Worm (Caenorhabditis elegans): Measurements from ENCODE around the gene grd-11.
A peak's percentile ranks its signal among the peaks of the same experiment; 100 is the strongest.

DNA sequence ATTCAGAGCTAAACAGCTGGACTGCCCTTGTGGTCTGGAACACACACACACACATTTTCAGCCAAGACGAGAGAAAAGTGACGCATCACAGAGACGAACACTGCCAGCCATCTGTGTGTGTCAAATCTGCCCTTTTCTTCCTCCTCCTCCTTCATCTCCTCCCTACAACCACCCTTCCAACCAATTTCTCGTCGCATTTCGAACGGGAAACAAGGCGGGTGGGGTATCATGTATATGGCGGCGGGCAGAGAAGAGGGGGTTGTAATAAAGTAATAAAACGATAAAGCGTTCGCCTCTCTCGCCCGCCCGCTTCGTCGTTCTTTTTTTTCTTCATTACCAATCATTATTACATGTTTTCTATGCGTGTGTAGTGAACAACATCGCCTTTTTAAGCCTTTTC lies 53.7 kb downstream of the grd-11 start:
- no peak for TF ChIP-seq ama-1 (optimal IDR thresholded peaks at IDR 0.05)
- no peak for TF ChIP-seq sea-1 (GFP tag; conservative IDR thresholded peaks at IDR 0.05)
- no peak for TF ChIP-seq tbx-37 (GFP tag; conservative IDR thresholded peaks at IDR 0.05)
- peak; percentile 17; the same call in 1 of the 2 replicates for TF ChIP-seq flt-1 (GFP tag; IDR thresholded peaks at IDR 0.05)
- no peak for TF ChIP-seq F13C5.2 (tag; optimal IDR thresholded peaks at IDR 0.05)
- no peak for TF ChIP-seq hnd-1 (tag; optimal IDR thresholded peaks at IDR 0.05)
- TF ChIP-seq scrt-1 (GFP tag; IDR thresholded peaks at IDR 0.05): no peak

Data from whole organism, early embryonic.